Fruit fly (Drosophila melanogaster): ENCODE measurements around the gene Atg4b.

The Atg4b gene

DNA sequence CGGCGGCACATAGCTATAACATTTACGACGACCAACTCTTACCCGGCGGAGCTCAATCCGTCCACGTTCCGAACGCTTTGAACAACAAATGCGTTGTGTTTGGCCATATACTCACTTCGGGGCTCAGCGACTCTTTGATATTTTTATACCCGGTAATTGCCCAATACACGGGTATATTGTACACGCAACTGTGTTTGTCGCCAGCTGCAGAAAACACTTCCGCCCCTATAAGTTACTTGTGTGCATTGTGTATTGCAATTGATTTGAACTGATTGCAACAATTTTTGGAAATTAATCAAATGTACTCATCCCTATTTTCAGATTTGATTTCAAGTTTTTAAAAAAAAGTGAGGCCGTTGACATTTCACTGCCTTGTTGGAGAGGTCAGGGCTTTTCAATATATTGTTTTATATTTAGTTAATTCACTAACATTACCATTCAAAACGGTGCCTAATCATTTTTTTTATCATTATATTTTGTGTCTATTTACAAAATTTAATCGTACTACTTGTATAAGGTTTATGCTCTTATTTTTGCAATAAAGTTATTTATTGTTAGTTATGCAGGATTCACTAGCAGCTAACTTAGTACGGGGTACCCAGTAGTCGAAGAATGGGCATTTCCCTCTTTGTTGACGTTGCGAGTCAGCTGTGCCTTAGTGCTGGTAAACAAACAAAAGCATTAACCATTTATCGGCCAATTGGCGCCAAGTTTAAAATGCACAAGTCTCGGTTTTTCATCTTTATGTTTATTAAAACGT lies 13.6 kb downstream of the Atg4b start, which contains the start of gene Nagk (continued):
- TF ChIP-seq HLH4C (GFP tag; IDR thresholded peaks at IDR 0.05; ENCODE audit: partially characterized antibody) (no peak), Hmx (GFP tag; optimal IDR thresholded peaks at IDR 0.05) (no peak), ems (GFP tag; optimal IDR thresholded peaks at IDR 0.05) (peak; percentile 43), Ravus (GFP tag; IDR thresholded peaks at IDR 0.05) (no peak), Trl (optimal IDR thresholded peaks at IDR 0.05) (no peak), Trl (GFP tag; optimal IDR thresholded peaks at IDR 0.05) (peak; percentile 37), ac (GFP tag; optimal IDR thresholded peaks at IDR 0.05) (no peak), sens (GFP tag) (peak; percentile 95), CG34224 (GFP tag; IDR thresholded peaks at IDR 0.05; ENCODE audit: partially characterized antibody) (no peak), Atf6 (GFP tag; IDR thresholded peaks at IDR 0.05) (peak; percentile 13; the same call in 1 of the 2 replicates), CG8359 (GFP tag; optimal IDR thresholded peaks at IDR 0.05; ENCODE audit: borderline replicate concordance) (no peak), CoRest (tag; optimal IDR thresholded peaks at IDR 0.05) (peak; percentile 77), CG6272 (GFP tag; IDR thresholded peaks at IDR 0.05) (no peak), CG31441 (GFP tag; IDR thresholded peaks at IDR 0.05) (peak; percentile 70), CG16815 (GFP tag; optimal IDR thresholded peaks at IDR 0.05) (peak; percentile 54), CG5245 (GFP tag; optimal IDR thresholded peaks at IDR 0.05) (peak; percentile 16), tio (GFP tag; optimal IDR thresholded peaks at IDR 0.05) (no peak), CG3838 (GFP tag; optimal IDR thresholded peaks at IDR 0.05) (no peak), pnt (GFP tag; optimal IDR thresholded peaks at IDR 0.05) (no peak), abd-A (tag; optimal IDR thresholded peaks at IDR 0.05) (no peak), nerfin-1 (tag; optimal IDR thresholded peaks at IDR 0.05) (peak; percentile 28), klu (GFP tag; IDR thresholded peaks at IDR 0.05) (no peak), usp (GFP tag; optimal IDR thresholded peaks at IDR 0.05) (no peak), CG2712 (tag; optimal IDR thresholded peaks at IDR 0.05) (peak; percentile 59), MESR4 (GFP tag; optimal IDR thresholded peaks at IDR 0.05) (peak; percentile 56), PHDP (tag; optimal IDR thresholded peaks at IDR 0.05) (peak; percentile 48), bbx (GFP tag; IDR thresholded peaks at IDR 0.05; ENCODE audit: partially characterized antibody) (peak; percentile 45), CG17912 (GFP tag; optimal IDR thresholded peaks at IDR 0.05) (no peak), Hey (tag; optimal IDR thresholded peaks at IDR 0.05) (no peak), Doc3 (GFP tag; IDR thresholded peaks at IDR 0.05; ENCODE audit: partially characterized antibody) (no peak), Dip2 (GFP tag; IDR thresholded peaks at IDR 0.05) (no peak), CkIIα-i1 (GFP tag; IDR thresholded peaks at IDR 0.05) (no peak), ken (GFP tag; IDR thresholded peaks at IDR 0.05) (peak; percentile 48; the same call in 1 of the 3 replicates), crol (GFP tag; IDR thresholded peaks at IDR 0.05) (no peak), aop (GFP tag; IDR thresholded peaks at IDR 0.05) (0 out of 2 replicates have a peak, but pooled peaks have one; percentile 24), Asciz (GFP tag; optimal IDR thresholded peaks at IDR 0.05) (no peak), sisA (GFP tag; IDR thresholded peaks at IDR 0.05) (0 out of 2 replicates have a peak, but pooled peaks have one; percentile 30), CG1602 (GFP tag; optimal IDR thresholded peaks at IDR 0.05) (peak; percentile 57), CG2202 (tag; optimal IDR thresholded peaks at IDR 0.05) (peak; percentile 27), lmd (GFP tag; IDR thresholded peaks at IDR 0.05) (0 out of 2 replicates have a peak, but pooled peaks have one; percentile 18), CG11093 (GFP tag; IDR thresholded peaks at IDR 0.05) (no peak), CG16863 (GFP tag; optimal IDR thresholded peaks at IDR 0.05) (peak; percentile 60), mld (GFP tag; IDR thresholded peaks at IDR 0.05; ENCODE audit: partially characterized antibody) (no peak; the same call in 2 of the 3 replicates), Rfx (GFP tag; IDR thresholded peaks at IDR 0.05) (peak; percentile 44), Nf-YA (GFP tag; IDR thresholded peaks at IDR 0.05) (no peak), CG13775 (GFP tag; optimal IDR thresholded peaks at IDR 0.05) (peak; percentile 79), Usf (GFP tag; optimal IDR thresholded peaks at IDR 0.05) (peak; percentile 31), Jarid2 (GFP tag; optimal IDR thresholded peaks at IDR 0.05) (peak; percentile 59), toy (GFP tag; IDR thresholded peaks at IDR 0.05) (no peak), Mad (GFP tag; optimal IDR thresholded peaks at IDR 0.05) (peak; percentile 36)
